Worm (Caenorhabditis elegans) whole organism, late embryonic: Measurements from ENCODE around the gene nimk-1.

Experiments
- C08G9.2 ChIP-seq: sonication (generic microtip); optimal IDR thresholded peaks from 2 replicates; lab custom pipeline; 2016; ENCODE audit warnings: mild to moderate bottlenecking, missing genetic modification characterization, moderate library complexity, missing compliant biosample characterization
- C38D4.7 ChIP-seq: fragments of 200-800 bp; sonication (Bioruptor generic); optimal IDR thresholded peaks from 2 replicates; lab custom pipeline; 2018; ENCODE audit warnings: mild to moderate bottlenecking, missing genetic modification characterization, moderate library complexity, missing compliant biosample characterization
- F13H6.1 ChIP-seq: sonication (generic microtip); optimal IDR thresholded peaks from 2 replicates; lab custom pipeline; 2016; ENCODE audit warnings: missing genetic modification characterization, missing compliant biosample characterization
- K02D7.2 ChIP-seq: sonication (generic microtip); optimal IDR thresholded peaks from 2 replicates; lab custom pipeline; 2017; ENCODE audit warnings: mild to moderate bottlenecking, missing genetic modification characterization, missing compliant biosample characterization
- K09A11.1 ChIP-seq: sonication (generic microtip); optimal IDR thresholded peaks from 2 replicates; lab custom pipeline; 2017; ENCODE audit warnings: antibody characterized with exemption, mild to moderate bottlenecking, missing genetic modification characterization, missing compliant biosample characterization; ENCODE audit not compliant: insufficient read depth
- ceh-14 ChIP-seq: sonication (generic microtip); optimal IDR thresholded peaks from 2 replicates; lab custom pipeline; 2016; ENCODE audit warnings: missing genotype, missing genetic modification characterization, missing compliant biosample characterization
- ceh-18 ChIP-seq: sonication (generic microtip); optimal IDR thresholded peaks from 2 replicates; lab custom pipeline; 2016; ENCODE audit warnings: missing genetic modification characterization, missing compliant biosample characterization
- ceh-19 ChIP-seq: fragments of 200-800 bp; sonication (Bioruptor generic); optimal IDR thresholded peaks from 2 replicates; lab custom pipeline; 2018; ENCODE audit warnings: mild to moderate bottlenecking, missing genetic modification characterization, missing compliant biosample characterization
- ceh-24 ChIP-seq: sonication (generic microtip); optimal IDR thresholded peaks from 2 replicates; lab custom pipeline; 2016; ENCODE audit warnings: mild to moderate bottlenecking, missing genetic modification characterization, missing compliant biosample characterization
- ceh-30 ChIP-seq: fragments of 150-350 bp; optimal IDR thresholded peaks from 2 replicates; lab custom pipeline; 2014; ENCODE audit warnings: missing biosample characterization, missing genetic modification characterization
- ceh-31 ChIP-seq: sonication (generic microtip); optimal IDR thresholded peaks from 2 replicates; lab custom pipeline; 2016; ENCODE audit warnings: missing genetic modification characterization, missing compliant biosample characterization
- ceh-34 ChIP-seq: sonication (generic microtip); optimal IDR thresholded peaks from 2 replicates; lab custom pipeline; 2016; ENCODE audit warnings: mild to moderate bottlenecking, missing genetic modification characterization, missing compliant biosample characterization
- ceh-45 ChIP-seq: fragments of 200-800 bp; sonication (Bioruptor generic); IDR thresholded peaks from 2 replicates; pipeline ENCODE4 v1.3.6; 2022; ENCODE audit warnings: missing genetic modification reagents, missing genetic modification characterization, missing compliant biosample characterization
- ceh-48 ChIP-seq: sonication (generic microtip); optimal IDR thresholded peaks from 2 replicates; lab custom pipeline; 2016; ENCODE audit warnings: missing genetic modification characterization, inconsistent platforms, missing compliant biosample characterization
- ceh-6 ChIP-seq: fragments of 200-800 bp; sonication (Bioruptor generic); optimal IDR thresholded peaks from 2 replicates; lab custom pipeline; 2018; ENCODE audit warnings: mild to moderate bottlenecking, missing genetic modification characterization, missing compliant biosample characterization
- che-1 ChIP-seq: sonication (generic microtip); optimal IDR thresholded peaks from 2 replicates; lab custom pipeline; 2016; ENCODE audit warnings: mild to moderate bottlenecking, missing genetic modification characterization, missing compliant biosample characterization
- dve-1 ChIP-seq: sonication (generic microtip); optimal IDR thresholded peaks from 2 replicates; lab custom pipeline; 2017; ENCODE audit warnings: antibody characterized with exemption, mild to moderate bottlenecking, missing genetic modification characterization, missing compliant biosample characterization
- elt-2 ChIP-seq: sonication (generic microtip); optimal IDR thresholded peaks from 2 replicates; lab custom pipeline; 2016; ENCODE audit warnings: missing genetic modification reagents, missing genetic modification characterization, missing compliant biosample characterization
- eyg-1 ChIP-seq: sonication (generic microtip); optimal IDR thresholded peaks from 2 replicates; lab custom pipeline; 2016; ENCODE audit warnings: missing genotype, missing genetic modification characterization, missing compliant biosample characterization
- fkh-10 ChIP-seq: fragments of 150-350 bp; optimal IDR thresholded peaks from 2 replicates; lab custom pipeline; 2014; ENCODE audit warnings: missing biosample characterization, missing genetic modification reagents, missing genetic modification characterization
- fkh-6 ChIP-seq: sonication (generic microtip); optimal IDR thresholded peaks from 2 replicates; lab custom pipeline; 2016; ENCODE audit warnings: missing genetic modification characterization, missing compliant biosample characterization
- gmeb-2 ChIP-seq: sonication (generic microtip); optimal IDR thresholded peaks from 2 replicates; lab custom pipeline; 2016; ENCODE audit warnings: missing genetic modification characterization, inconsistent platforms, missing compliant biosample characterization
- hlh-30 ChIP-seq: sonication (generic microtip); optimal IDR thresholded peaks from 2 replicates; lab custom pipeline; 2017; ENCODE audit warnings: antibody characterized with exemption, missing genetic modification characterization, missing compliant biosample characterization; ENCODE audit not compliant: insufficient read depth
- hlh-8 ChIP-seq: sonication (generic microtip); optimal IDR thresholded peaks from 2 replicates; lab custom pipeline; 2016; ENCODE audit warnings: missing genotype, missing genetic modification characterization, missing compliant biosample characterization
- lim-6 ChIP-seq: sonication (generic microtip); optimal IDR thresholded peaks from 2 replicates; lab custom pipeline; 2016; ENCODE audit warnings: missing genetic modification characterization, missing compliant biosample characterization
- lin-11 ChIP-seq: fragments of 200-800 bp; sonication (Bioruptor generic); optimal IDR thresholded peaks from 2 replicates; lab custom pipeline; 2018; ENCODE audit warnings: mild to moderate bottlenecking, missing genetic modification characterization, missing compliant biosample characterization
- madf-2 ChIP-seq: sonication (generic microtip); optimal IDR thresholded peaks from 2 replicates; lab custom pipeline; 2017; ENCODE audit warnings: missing genetic modification characterization, missing compliant biosample characterization
- mec-3 ChIP-seq: sonication (generic microtip); optimal IDR thresholded peaks from 2 replicates; lab custom pipeline; 2016; ENCODE audit warnings: borderline replicate concordance, missing genetic modification characterization, missing compliant biosample characterization
- nfya-1 ChIP-seq: sonication (generic microtip); optimal IDR thresholded peaks from 2 replicates; lab custom pipeline; 2017; ENCODE audit warnings: missing genetic modification characterization, mild to moderate bottlenecking, missing compliant biosample characterization, antibody characterized with exemption, moderate library complexity
- nhr-11 ChIP-seq: fragments of 150-350 bp; optimal IDR thresholded peaks from 2 replicates; lab custom pipeline; 2014; ENCODE audit warnings: missing biosample characterization, missing genetic modification characterization
- npax-4 ChIP-seq: sonication (generic microtip); optimal IDR thresholded peaks from 2 replicates; lab custom pipeline; 2016; ENCODE audit warnings: missing genetic modification characterization, missing compliant biosample characterization
- odd-2 ChIP-seq: sonication (generic microtip); optimal IDR thresholded peaks from 2 replicates; lab custom pipeline; 2017; ENCODE audit warnings: antibody characterized with exemption, mild to moderate bottlenecking, missing genetic modification characterization, missing compliant biosample characterization
- pat-9 ChIP-seq: fragments of 200-800 bp; sonication (Bioruptor generic); optimal IDR thresholded peaks from 2 replicates; lab custom pipeline; 2018; ENCODE audit warnings: mild to moderate bottlenecking, missing genetic modification characterization, moderate library complexity, missing compliant biosample characterization
- pax-1 ChIP-seq: fragments of 150-350 bp; optimal IDR thresholded peaks from 2 replicates; lab custom pipeline; 2014; ENCODE audit warnings: missing biosample characterization, missing genetic modification characterization
- pha-2 ChIP-seq: sonication (generic microtip); optimal IDR thresholded peaks from 2 replicates; lab custom pipeline; 2017; ENCODE audit warnings: mild to moderate bottlenecking, missing genetic modification characterization, missing compliant biosample characterization
- pha-4 ChIP-seq: fragments of 150-350 bp; optimal IDR thresholded peaks from 2 replicates; lab custom pipeline; 2018; ENCODE audit warnings: missing biosample characterization, missing genetic modification reagents, missing genetic modification characterization
- pqm-1 ChIP-seq: sonication (generic microtip); optimal IDR thresholded peaks from 2 replicates; lab custom pipeline; 2016; ENCODE audit warnings: missing genetic modification characterization, missing compliant biosample characterization
- pros-1 ChIP-seq: fragments of 150-350 bp; optimal IDR thresholded peaks from 2 replicates; lab custom pipeline; 2014; ENCODE audit warnings: missing biosample characterization, missing genetic modification reagents, missing genetic modification characterization
- rnt-1 ChIP-seq: sonication (generic microtip); optimal IDR thresholded peaks from 2 replicates; lab custom pipeline; 2016; ENCODE audit warnings: missing genetic modification characterization, missing compliant biosample characterization
- sdc-2 ChIP-seq: sonication (generic microtip); optimal IDR thresholded peaks from 2 replicates; lab custom pipeline; 2016; ENCODE audit warnings: missing genotype, missing genetic modification characterization, missing compliant biosample characterization
- sox-4 ChIP-seq: sonication (generic microtip); optimal IDR thresholded peaks from 2 replicates; lab custom pipeline; 2017; ENCODE audit warnings: mild to moderate bottlenecking, missing genetic modification characterization, inconsistent platforms, missing compliant biosample characterization
- syd-9 ChIP-seq: sonication (generic microtip); optimal IDR thresholded peaks from 2 replicates; lab custom pipeline; 2016; ENCODE audit warnings: mild to moderate bottlenecking, missing genetic modification characterization, moderate library complexity, missing compliant biosample characterization
- tbx-2 ChIP-seq: sonication (generic microtip); optimal IDR thresholded peaks from 2 replicates; lab custom pipeline; 2016; ENCODE audit warnings: missing genetic modification characterization, missing compliant biosample characterization
- ttx-3 ChIP-seq: sonication (generic microtip); optimal IDR thresholded peaks from 2 replicates; lab custom pipeline; 2016; ENCODE audit warnings: missing genetic modification reagents, missing genetic modification characterization, missing compliant biosample characterization
- unc-42 ChIP-seq: sonication (generic microtip); optimal IDR thresholded peaks from 2 replicates; lab custom pipeline; 2016; ENCODE audit warnings: missing genotype, missing genetic modification characterization, missing compliant biosample characterization
- unc-55 ChIP-seq: sonication (generic microtip); optimal IDR thresholded peaks from 2 replicates; lab custom pipeline; 2017; ENCODE audit warnings: missing biosample characterization, missing genetic modification reagents, missing genetic modification characterization
- unc-86 ChIP-seq: sonication (generic microtip); optimal IDR thresholded peaks from 2 replicates; lab custom pipeline; 2016; ENCODE audit warnings: missing genetic modification characterization, missing compliant biosample characterization
- zip-5 ChIP-seq: sonication (generic microtip); optimal IDR thresholded peaks from 2 replicates; lab custom pipeline; 2016; ENCODE audit warnings: missing genetic modification characterization, missing compliant biosample characterization

Gene nimk-1

ce11 chrII:12494067-12494477, 41.5 kb upstream of the nimk-1 start:
- TF ChIP-seq pros-1 (tag; lab: Kevin White, UChicago): no peak
- no peak for TF ChIP-seq C38D4.7
- TF ChIP-seq unc-42 (tag; lab: Kevin White, UChicago): no peak
- no peak for TF ChIP-seq ceh-18 (tag; lab: Kevin White, UChicago)
- TF ChIP-seq F13H6.1 (tag; lab: Kevin White, UChicago): no peak
- no peak for TF ChIP-seq hlh-30 (tag; lab: Kevin White, UChicago)
- no peak for TF ChIP-seq lim-6 (tag; lab: Kevin White, UChicago)
- TF ChIP-seq ceh-31 (tag; lab: Kevin White, UChicago): no peak
- no peak for TF ChIP-seq unc-86 (tag; lab: Kevin White, UChicago)
- no peak for TF ChIP-seq rnt-1 (tag; lab: Kevin White, UChicago)
- TF ChIP-seq eyg-1 (tag; lab: Kevin White, UChicago): no peak
- no peak for TF ChIP-seq pax-1
- TF ChIP-seq, all 69 proteins: peak for 0

ce11 chrII:12494556-12495131, 40.9 kb upstream of the nimk-1 start, which contains the start of gene col-85:
Gene col-85 (minus strand): TSS chrII:12495095.
- TF ChIP-seq pha-2 (peak; percentile 94), madf-2 (peak; percentile 93), npax-4 (tag; lab: Kevin White, UChicago) (peak; percentile 88), ceh-14 (tag; lab: Kevin White, UChicago) (peak; percentile 96), pax-1 (no peak), gmeb-2 (tag; lab: Kevin White, UChicago) (peak; percentile 98), fkh-6 (tag; lab: Kevin White, UChicago) (peak; percentile 95), sox-4 (tag; lab: Kevin White, UChicago) (peak; percentile 97), C38D4.7 (peak; percentile 90), mec-3 (tag; lab: Kevin White, UChicago) (peak; percentile 75), ceh-34 (tag; lab: Kevin White, UChicago) (peak; percentile 92), C08G9.2 (tag; lab: Kevin White, UChicago) (peak; percentile 87), nfya-1 (tag; lab: Kevin White, UChicago) (peak; percentile 84), ceh-24 (tag; lab: Kevin White, UChicago) (peak; percentile 90), ttx-3 (peak; percentile 92), ceh-30 (peak; percentile 3), hlh-30 (tag; lab: Kevin White, UChicago) (peak; percentile 46), F13H6.1 (tag; lab: Kevin White, UChicago) (peak; percentile 85), rnt-1 (tag; lab: Kevin White, UChicago) (peak; percentile 89), nhr-11 (tag; lab: Kevin White, UChicago) (no peak), tbx-2 (tag; lab: Kevin White, UChicago) (peak; percentile 92), pqm-1 (tag; lab: Kevin White, UChicago) (peak; percentile 86), eyg-1 (tag; lab: Kevin White, UChicago) (peak; percentile 68), K02D7.2 (tag; lab: Kevin White, UChicago) (peak; percentile 95), syd-9 (tag; lab: Kevin White, UChicago) (peak; percentile 93), ceh-31 (tag; lab: Kevin White, UChicago) (peak; percentile 86), ceh-6 (GFP tag; lab: Kevin White, UChicago) (peak; percentile 91), dve-1 (tag; lab: Kevin White, UChicago) (peak; percentile 81), ceh-48 (peak; percentile 86), pat-9 (tag; lab: Kevin White, UChicago) (peak; percentile 94), K09A11.1 (tag; lab: Kevin White, UChicago) (peak; percentile 88), ceh-18 (tag; lab: Kevin White, UChicago) (peak; percentile 86), ceh-45 (GFP tag; lab: Robert Waterston, UW) (peak; percentile 96), fkh-10 (GFP tag; lab: Kevin White, UChicago) (peak; percentile 52), sdc-2 (tag; lab: Kevin White, UChicago) (peak; percentile 89), hlh-8 (peak; percentile 90), unc-55 (GFP tag; lab: Kevin White, UChicago) (no peak), che-1 (peak; percentile 93), elt-2 (tag; lab: Kevin White, UChicago) (peak; percentile 96), odd-2 (tag; lab: Kevin White, UChicago) (peak; percentile 79), zip-5 (tag; lab: Kevin White, UChicago) (peak; percentile 83), pha-4 (tag; lab: Kevin White, UChicago) (no peak), lim-6 (tag; lab: Kevin White, UChicago) (peak; percentile 84), lin-11 (tag; lab: Kevin White, UChicago) (peak; percentile 87), ceh-19 (GFP tag; lab: Kevin White, UChicago) (peak; percentile 94)
